Worm (Caenorhabditis elegans): ENCODE results near the gene str-112.

- TF ChIP-seq unc-39 (tag; optimal IDR thresholded peaks at IDR 0.05) (no peak), ztf-11 (tag; optimal IDR thresholded peaks at IDR 0.05) (no peak), aly-2 (tag; optimal IDR thresholded peaks at IDR 0.05) (no peak)
These were observed 50.9 kb downstream of the str-112 start for ce11 chrV:7087340-7087739.
